Fruit fly (Drosophila melanogaster): Measurements from ENCODE around the gene pb.

pb gene

DNA sequence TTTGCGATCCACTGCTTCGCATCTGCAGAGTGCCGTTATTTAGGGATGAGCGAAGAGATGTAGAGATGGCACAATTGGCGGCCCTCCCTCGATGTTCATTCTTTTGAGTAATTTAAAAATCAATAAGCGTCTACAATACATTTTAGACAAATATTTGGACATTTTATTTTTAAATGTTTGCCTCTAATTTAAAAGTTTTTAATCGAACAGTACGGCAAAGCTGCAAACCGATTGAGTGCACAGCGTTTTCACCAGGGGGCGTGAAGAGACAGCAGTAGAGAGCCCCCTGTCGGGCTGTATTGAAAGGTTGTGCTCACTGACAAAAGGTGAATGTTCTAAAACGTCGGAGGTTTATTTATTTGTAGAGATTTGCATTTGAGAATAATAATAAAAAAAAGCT is 17.6 kb upstream of the pb start, which contains the start of gene bcd:
Gene bcd (minus strand): TSS at position 48 of the 400 bp plus-strand sequence.
- TF ChIP-seq lz (GFP tag; optimal IDR thresholded peaks at IDR 0.05), result peak; percentile 75
- TF ChIP-seq CG6808 (GFP tag; optimal IDR thresholded peaks at IDR 0.05), result no peak
- peak; percentile 25 for TF ChIP-seq net (GFP tag; optimal IDR thresholded peaks at IDR 0.05)
- no peak for TF ChIP-seq CG6854 (GFP tag; optimal IDR thresholded peaks at IDR 0.05)
- peak; percentile 48 for TF ChIP-seq Smox (GFP tag; optimal IDR thresholded peaks at IDR 0.05)
- TF ChIP-seq Hr39 (GFP tag; optimal IDR thresholded peaks at IDR 0.05), result peak; percentile 81
- no peak for TF ChIP-seq CG9139 (GFP tag; optimal IDR thresholded peaks at IDR 0.05)
- peak; percentile 65 for TF ChIP-seq Sox14 (GFP tag; optimal IDR thresholded peaks at IDR 0.05)
- peak; percentile 34 for TF ChIP-seq vri (GFP tag; optimal IDR thresholded peaks at IDR 0.05)
- TF ChIP-seq CG6276 (GFP tag; optimal IDR thresholded peaks at IDR 0.05), result no peak
- TF ChIP-seq acj6 (GFP tag; optimal IDR thresholded peaks at IDR 0.05), result peak; percentile 59
- TF ChIP-seq Eip78C (GFP tag), result peak; percentile 77
- TF ChIP-seq spab (GFP tag; optimal IDR thresholded peaks at IDR 0.05), result no peak
- TF ChIP-seq Ets21C (GFP tag; optimal IDR thresholded peaks at IDR 0.05), result peak; percentile 56
- peak; percentile 34 for TF ChIP-seq Sox15 (GFP tag; optimal IDR thresholded peaks at IDR 0.05)
- TF ChIP-seq ss (GFP tag; optimal IDR thresholded peaks at IDR 0.05), result no peak
- TF ChIP-seq svp (GFP tag), result peak; percentile 79
- TF ChIP-seq CG7368 (GFP tag; optimal IDR thresholded peaks at IDR 0.05), result peak; percentile 32
- no peak for TF ChIP-seq Blimp-1 (GFP tag; optimal IDR thresholded peaks at IDR 0.05)
- peak; percentile 43 for TF ChIP-seq fkh (GFP tag; optimal IDR thresholded peaks at IDR 0.05)
- peak; percentile 41; the same call in 1 of the 3 replicates for TF ChIP-seq eg (GFP tag; IDR thresholded peaks at IDR 0.05)
- peak; percentile 49 for TF ChIP-seq Met (GFP tag; optimal IDR thresholded peaks at IDR 0.05)
- TF ChIP-seq fd85E (GFP tag; optimal IDR thresholded peaks at IDR 0.05), result no peak
- TF ChIP-seq CG1621 (tag; optimal IDR thresholded peaks at IDR 0.05), result peak; percentile 27
- no peak for TF ChIP-seq Ets96B (tag; optimal IDR thresholded peaks at IDR 0.05)
- peak; percentile 64 for TF ChIP-seq OdsH (GFP tag; optimal IDR thresholded peaks at IDR 0.05)
- TF ChIP-seq fd59A (GFP tag; optimal IDR thresholded peaks at IDR 0.05), result no peak
- peak; percentile 67 for TF ChIP-seq esn (GFP tag; optimal IDR thresholded peaks at IDR 0.05)
- no peak for TF ChIP-seq CG15336 (GFP tag; IDR thresholded peaks at IDR 0.05)
- peak; percentile 60 for TF ChIP-seq CG10631 (GFP tag; optimal IDR thresholded peaks at IDR 0.05)
- TF ChIP-seq CG6792 (GFP tag; optimal IDR thresholded peaks at IDR 0.05), result peak; percentile 47
- TF ChIP-seq Lpt (GFP tag; optimal IDR thresholded peaks at IDR 0.05), result no peak
- TF ChIP-seq CG8119 (GFP tag; IDR thresholded peaks at IDR 0.05), result no peak
- no peak for TF ChIP-seq dsx (GFP tag; optimal IDR thresholded peaks at IDR 0.05; ENCODE audit: poor library complexity, severe bottlenecking)
- peak; percentile 82 for TF ChIP-seq CG31627 (GFP tag; optimal IDR thresholded peaks at IDR 0.05)
- no peak for TF ChIP-seq CG4318 (GFP tag; optimal IDR thresholded peaks at IDR 0.05)
- TF ChIP-seq Eip75B (GFP tag; optimal IDR thresholded peaks at IDR 0.05), result peak; percentile 29
- TF ChIP-seq topi (GFP tag; optimal IDR thresholded peaks at IDR 0.05), result peak; percentile 58
- peak; percentile 66 for TF ChIP-seq dac (GFP tag; optimal IDR thresholded peaks at IDR 0.05)
- TF ChIP-seq CG16779 (tag; optimal IDR thresholded peaks at IDR 0.05), result no peak
- TF ChIP-seq Sox102F (GFP tag; optimal IDR thresholded peaks at IDR 0.05), result peak; percentile 35
- peak; percentile 46 for TF ChIP-seq achi (GFP tag; optimal IDR thresholded peaks at IDR 0.05)
- no peak for TF ChIP-seq Gug (GFP tag; IDR thresholded peaks at IDR 0.05)
- peak; percentile 32 for TF ChIP-seq CG10669 (GFP tag; optimal IDR thresholded peaks at IDR 0.05)
- TF ChIP-seq CG34406 (GFP tag; optimal IDR thresholded peaks at IDR 0.05), result no peak
- TF ChIP-seq CG3919 (GFP tag; optimal IDR thresholded peaks at IDR 0.05), result peak; percentile 73
- peak; percentile 57 for TF ChIP-seq CG3032 (tag; optimal IDR thresholded peaks at IDR 0.05)
- TF ChIP-seq salr (GFP tag; optimal IDR thresholded peaks at IDR 0.05), result peak in 1 of 2 experiments; percentile 52
- TF ChIP-seq CG11902 (GFP tag; optimal IDR thresholded peaks at IDR 0.05), result peak; percentile 53
- peak; percentile 77 for TF ChIP-seq CG6163 (GFP tag; IDR thresholded peaks at IDR 0.05)
- TF ChIP-seq cyc (GFP tag; optimal IDR thresholded peaks at IDR 0.05), result peak; percentile 80
- peak; percentile 4 for TF ChIP-seq CG8319 (GFP tag; optimal IDR thresholded peaks at IDR 0.05)
